Worm (Caenorhabditis elegans) whole organism, mixed stage, embryonic: ENCODE data around the gene sre-47.

Source experiments
- bed-3 ChIP-seq: fragments of 200-800 bp; sonication (Bioruptor generic); optimal IDR thresholded peaks from 3 replicates; lab custom pipeline; 2018; ENCODE audit warnings: mild to moderate bottlenecking, missing genetic modification characterization, moderate library complexity, missing compliant biosample characterization
- ceh-83 ChIP-seq: fragments of 200-800 bp; sonication (Bioruptor generic); optimal IDR thresholded peaks from 2 replicates; lab custom pipeline; 2018; ENCODE audit warnings: mild to moderate bottlenecking, missing genetic modification characterization, missing compliant biosample characterization
- elt-1 ChIP-seq: sonication (generic microtip); optimal IDR thresholded peaks from 2 replicates; lab custom pipeline; 2017; ENCODE audit warnings: missing genetic modification characterization, mild to moderate bottlenecking, missing compliant biosample characterization, antibody characterized with exemption, moderate library complexity, borderline replicate concordance; ENCODE audit not compliant: insufficient read depth
- lsy-2 ChIP-seq: fragments of 150-350 bp; optimal IDR thresholded peaks from 2 replicates; lab custom pipeline; 2014; ENCODE audit warnings: missing biosample characterization, missing genetic modification characterization
- mab-5 ChIP-seq: fragments of 150-350 bp; optimal IDR thresholded peaks from 2 replicates; lab custom pipeline; 2014; ENCODE audit warnings: missing biosample characterization, missing genetic modification characterization
- mls-2 ChIP-seq: sonication (generic microtip); optimal IDR thresholded peaks from 2 replicates; lab custom pipeline; 2016; ENCODE audit warnings: mild to moderate bottlenecking, missing genetic modification characterization, moderate library complexity, missing compliant biosample characterization
- nhr-2 ChIP-seq: fragments of 150-350 bp; optimal IDR thresholded peaks from 2 replicates; lab custom pipeline; 2014; ENCODE audit warnings: missing biosample characterization, missing genetic modification characterization
- sem-2 ChIP-seq: fragments of 200-800 bp; sonication (Bioruptor generic); optimal IDR thresholded peaks from 2 replicates; lab custom pipeline; 2018; ENCODE audit warnings: mild to moderate bottlenecking, missing genetic modification characterization, missing compliant biosample characterization
- sptf-1 ChIP-seq: sonication (generic microtip); optimal IDR thresholded peaks from 2 replicates; lab custom pipeline; 2017; ENCODE audit warnings: mild to moderate bottlenecking, missing genetic modification characterization, moderate library complexity, missing compliant biosample characterization
- unc-120 ChIP-seq: sonication (generic microtip); optimal IDR thresholded peaks from 2 replicates; lab custom pipeline; 2017; ENCODE audit warnings: missing genetic modification characterization, missing compliant biosample characterization; ENCODE audit not compliant: poor library complexity, severe bottlenecking
- unc-39 ChIP-seq: fragments of 150-350 bp; optimal IDR thresholded peaks from 2 replicates; lab custom pipeline; 2014; ENCODE audit warnings: missing biosample characterization, missing genetic modification characterization
- zip-8 ChIP-seq: fragments of 150-350 bp; optimal IDR thresholded peaks from 2 replicates; lab custom pipeline; 2014; ENCODE audit warnings: missing biosample characterization, missing genetic modification characterization

Gene sre-47

ce11 chrII:13938290-13938689 is 46.2 kb downstream of the sre-47 start:
- TF ChIP-seq nhr-2 (tag; lab: Kevin White, UChicago) (no peak), unc-120 (tag; lab: Kevin White, UChicago) (no peak), mab-5 (no peak), zip-8 (no peak), elt-1 (tag; lab: Kevin White, UChicago) (no peak), sem-2 (no peak)

DNA sequence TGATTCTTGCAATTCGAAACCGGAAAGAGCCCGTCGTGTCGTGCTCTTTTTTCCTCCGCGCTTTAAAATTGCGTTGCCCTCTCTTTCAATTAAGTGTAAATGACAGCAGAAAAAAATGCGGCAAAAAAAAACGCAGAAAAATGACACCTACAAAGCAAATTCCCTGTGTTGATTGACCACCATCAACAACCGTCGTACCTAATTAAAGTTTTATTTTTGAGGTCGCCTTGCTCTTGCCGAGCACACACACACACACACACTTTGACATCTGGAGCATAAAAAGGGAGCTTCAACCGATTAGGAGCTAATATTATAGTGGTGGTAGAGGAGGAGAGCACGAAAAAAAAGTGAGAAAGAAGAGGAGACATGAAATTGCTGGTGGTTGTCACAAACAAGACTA is 48.5 kb downstream of the sre-47 start:
- TF ChIP-seq ceh-83 (GFP tag; lab: Kevin White, UChicago) (no peak), bed-3 (no peak), sptf-1 (tag; lab: Kevin White, UChicago) (no peak), lsy-2 (no peak), unc-39 (no peak)

DNA sequence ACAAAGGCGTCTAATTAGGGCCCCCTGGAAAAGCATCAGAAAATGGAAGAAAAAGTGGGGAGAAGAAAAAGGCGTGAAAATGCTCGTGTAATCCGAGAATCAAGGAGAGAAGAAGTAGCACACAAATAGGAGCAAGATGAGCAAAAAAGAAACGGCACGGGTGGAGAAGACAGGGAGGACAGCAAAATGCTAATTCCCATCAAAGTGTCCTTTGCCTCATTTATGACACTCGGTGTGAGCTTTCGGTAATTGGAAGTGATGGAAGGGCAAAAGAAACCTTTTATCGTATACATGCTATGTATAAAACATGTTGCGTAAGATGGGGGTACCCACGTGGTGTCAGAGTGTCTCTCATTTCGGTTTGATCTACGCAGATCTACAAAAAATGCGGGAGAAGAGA is 50.9 kb downstream of the sre-47 start:
- peak; percentile 4 for TF ChIP-seq mls-2 (tag; lab: Kevin White, UChicago)
- TF ChIP-seq ceh-83 (GFP tag; lab: Kevin White, UChicago): no peak
